Worm (Caenorhabditis elegans) whole organism, L3 larva: ENCODE results near the gene B0495.5.

Source experiments
- ZK546.5 ChIP-seq: sonication (generic microtip); optimal IDR thresholded peaks from 2 replicates; lab custom pipeline; 2017; ENCODE audit warnings: missing biosample characterization, missing genetic modification characterization
- aly-2 ChIP-seq: fragments of 150-350 bp; optimal IDR thresholded peaks from 2 replicates; lab custom pipeline; 2014; ENCODE audit warnings: missing biosample characterization, missing genetic modification characterization
- ama-1 ChIP-seq: fragments of 150-350 bp; optimal IDR thresholded peaks from 2 replicates; lab custom pipeline; 2018
- ceh-16 ChIP-seq: sonication (generic microtip); optimal IDR thresholded peaks from 2 replicates; lab custom pipeline; 2017; ENCODE audit warnings: missing biosample characterization, missing genetic modification characterization
- ceh-82 ChIP-seq: fragments of 150-350 bp; optimal IDR thresholded peaks from 2 replicates; lab custom pipeline; 2014; ENCODE audit warnings: missing biosample characterization, missing genetic modification characterization
- daf-12 ChIP-seq: fragments of 150-350 bp; optimal IDR thresholded peaks from 2 replicates; lab custom pipeline; 2014; ENCODE audit warnings: missing biosample characterization, missing genetic modification reagents, missing genetic modification characterization
- egl-27 ChIP-seq: sonication (generic microtip); optimal IDR thresholded peaks from 4 replicates; lab custom pipeline; 2017; ENCODE audit warnings: missing biosample characterization, missing genetic modification reagents, missing genetic modification characterization
- egl-5 ChIP-seq: fragments of 150-350 bp; optimal IDR thresholded peaks from 2 replicates; lab custom pipeline; 2017; ENCODE audit warnings: missing biosample characterization, missing genetic modification reagents, missing genetic modification characterization, inconsistent platforms
- elt-1 ChIP-seq: fragments of 150-350 bp; optimal IDR thresholded peaks from 2 replicates; lab custom pipeline; 2014; ENCODE audit warnings: missing biosample characterization, missing genetic modification characterization
- elt-2 ChIP-seq: sonication (generic microtip); optimal IDR thresholded peaks from 2 replicates; lab custom pipeline; 2016; ENCODE audit warnings: missing genetic modification reagents, mild to moderate bottlenecking, missing genetic modification characterization, missing compliant biosample characterization
- eor-1 ChIP-seq, 2 experiments: fragments of 150-350 bp; optimal IDR thresholded peaks; 2 replicates each; lab custom pipeline; 2014 to 2018; ENCODE audit warnings: missing biosample characterization in 2 of 2, missing genetic modification characterization in 2 of 2
- fkh-10 ChIP-seq: sonication (generic microtip); optimal IDR thresholded peaks from 2 replicates; lab custom pipeline; 2017; ENCODE audit warnings: missing biosample characterization, missing genetic modification reagents, missing genetic modification characterization
- hmg-11 ChIP-seq: sonication (generic microtip); optimal IDR thresholded peaks from 2 replicates; lab custom pipeline; 2016; ENCODE audit warnings: missing genetic modification characterization, missing compliant biosample characterization
- lin-39 ChIP-seq: fragments of 150-350 bp; optimal IDR thresholded peaks from 2 replicates; lab custom pipeline; 2018; ENCODE audit warnings: missing biosample characterization, missing genetic modification reagents, missing genetic modification characterization
- mdl-1 ChIP-seq: fragments of 150-350 bp; optimal IDR thresholded peaks from 2 replicates; lab custom pipeline; 2014; ENCODE audit warnings: missing biosample characterization, missing genetic modification characterization
- mml-1 ChIP-seq: fragments of 150-350 bp; sonication (generic microtip); optimal IDR thresholded peaks from 3 replicates; lab custom pipeline; 2014; ENCODE audit warnings: missing biosample characterization, missing genetic modification characterization
- nfya-1 ChIP-seq: sonication (generic microtip); optimal IDR thresholded peaks from 2 replicates; lab custom pipeline; 2017; ENCODE audit warnings: missing genetic modification characterization, mild to moderate bottlenecking, missing compliant biosample characterization, antibody characterized with exemption, moderate library complexity; ENCODE audit not compliant: insufficient read depth
- nhr-11 ChIP-seq: fragments of 150-350 bp; optimal IDR thresholded peaks from 2 replicates; lab custom pipeline; 2014; ENCODE audit warnings: missing biosample characterization, missing genetic modification characterization
- nhr-23 ChIP-seq: fragments of 150-350 bp; optimal IDR thresholded peaks from 2 replicates; lab custom pipeline; 2014; ENCODE audit warnings: missing biosample characterization, missing genetic modification reagents, missing genetic modification characterization
- nhr-237 ChIP-seq: fragments of 150-350 bp; optimal IDR thresholded peaks from 2 replicates; lab custom pipeline; 2014; ENCODE audit warnings: missing biosample characterization, missing genetic modification characterization
- nhr-25 ChIP-seq: sonication (generic microtip); optimal IDR thresholded peaks from 2 replicates; lab custom pipeline; 2017; ENCODE audit warnings: missing biosample characterization, missing genetic modification characterization
- nhr-43 ChIP-seq: sonication (generic microtip); optimal IDR thresholded peaks from 2 replicates; lab custom pipeline; 2016; ENCODE audit warnings: mild to moderate bottlenecking, missing genetic modification characterization, missing compliant biosample characterization; ENCODE audit not compliant: poor library complexity, severe bottlenecking
- nhr-67 ChIP-seq: fragments of 150-350 bp; optimal IDR thresholded peaks from 2 replicates; lab custom pipeline; 2014; ENCODE audit warnings: missing biosample characterization, missing genetic modification characterization
- nhr-76 ChIP-seq: fragments of 150-350 bp; sonication (generic microtip); optimal IDR thresholded peaks from 5 replicates; lab custom pipeline; 2014; ENCODE audit warnings: missing biosample characterization, missing genetic modification characterization
- pha-4 ChIP-seq: fragments of 150-350 bp; optimal IDR thresholded peaks from 2 replicates; lab custom pipeline; 2014; ENCODE audit warnings: missing biosample characterization, missing genetic modification reagents, missing genetic modification characterization
- pqm-1 ChIP-seq: fragments of 150-350 bp; optimal IDR thresholded peaks from 2 replicates; lab custom pipeline; 2017; ENCODE audit warnings: missing biosample characterization, missing genetic modification characterization, inconsistent platforms
- skn-1 ChIP-seq: fragments of 150-350 bp; optimal IDR thresholded peaks from 2 replicates; lab custom pipeline; 2014; ENCODE audit warnings: missing biosample characterization, missing genetic modification characterization
- unc-39 ChIP-seq: sonication (generic microtip); optimal IDR thresholded peaks from 4 replicates; lab custom pipeline; 2017; ENCODE audit warnings: missing biosample characterization, missing genetic modification characterization
- unc-62 ChIP-seq: fragments of 150-350 bp; sonication (generic microtip); optimal IDR thresholded peaks from 4 replicates; lab custom pipeline; 2014; ENCODE audit warnings: missing biosample characterization, missing genetic modification reagents, missing genetic modification characterization
- zag-1 ChIP-seq: fragments of 150-350 bp; optimal IDR thresholded peaks from 2 replicates; lab custom pipeline; 2014; ENCODE audit warnings: missing biosample characterization, missing genetic modification characterization
- ztf-11 ChIP-seq: fragments of 150-350 bp; optimal IDR thresholded peaks from 2 replicates; lab custom pipeline; 2014; ENCODE audit warnings: missing biosample characterization, missing genetic modification characterization

Gene B0495.5

ce11 chrII:7682488-7682887 is 15.8 kb downstream of the B0495.5 start:
- no peak for TF ChIP-seq ceh-16 (tag; lab: Kevin White, UChicago)
- no peak for TF ChIP-seq eor-1 (tag; optimal IDR thresholded peaks at IDR 0.05; lab: Kevin White, UChicago)
- TF ChIP-seq pqm-1 (tag; lab: Kevin White, UChicago): no peak
- TF ChIP-seq elt-2 (tag; lab: Kevin White, UChicago): no peak
- no peak for TF ChIP-seq ztf-11 (tag; lab: Kevin White, UChicago)
- no peak for TF ChIP-seq nhr-76 (tag; lab: Kevin White, UChicago)
- TF ChIP-seq elt-1 (tag; lab: Kevin White, UChicago): no peak
- TF ChIP-seq nhr-237: no peak
- no peak for TF ChIP-seq egl-27 (tag; lab: Kevin White, UChicago)
- no peak for TF ChIP-seq fkh-10
- no peak for TF ChIP-seq ZK546.5
- TF ChIP-seq unc-39: no peak
- TF ChIP-seq skn-1 (tag; lab: Kevin White, UChicago): no peak
- no peak for TF ChIP-seq mml-1 (tag; lab: Kevin White, UChicago)
- no peak for TF ChIP-seq ceh-82 (tag; lab: Kevin White, UChicago)
- TF ChIP-seq daf-12: no peak
- no peak for TF ChIP-seq nfya-1 (tag; lab: Kevin White, UChicago)
- no peak for TF ChIP-seq pha-4
- TF ChIP-seq zag-1 (tag; lab: Kevin White, UChicago): no peak

- TF ChIP-seq nhr-67 (tag; lab: Kevin White, UChicago) (no peak), skn-1 (tag; lab: Kevin White, UChicago) (no peak), ZK546.5 (no peak), unc-62 (GFP tag; lab: Kevin White, UChicago) (no peak), nhr-237 (no peak), ama-1 (lab: Kevin White, UChicago) (no peak), nhr-43 (no peak), nhr-25 (no peak), eor-1 (tag; optimal IDR thresholded peaks at IDR 0.05; lab: Kevin White, UChicago) (no peak), mdl-1 (tag; lab: Kevin White, UChicago) (no peak), nhr-23 (no peak)
These were observed 16.4 kb downstream of the B0495.5 start, which contains the start of gene lin-26 for ce11 chrII:7681898-7682297. Gene lin-26, plus strand, starts transcription at chrII:7682198.

ce11 chrII:7679499-7680012 is 18.8 kb downstream of the B0495.5 start:
- TF ChIP-seq nhr-23 (no peak), nhr-25 (peak; percentile 81), unc-62 (GFP tag; lab: Kevin White, UChicago) (no peak), ZK546.5 (no peak), egl-5 (no peak), ceh-82 (tag; lab: Kevin White, UChicago) (no peak), nfya-1 (tag; lab: Kevin White, UChicago) (peak; percentile 4), lin-39 (no peak), mdl-1 (tag; lab: Kevin White, UChicago) (no peak), mml-1 (tag; lab: Kevin White, UChicago) (no peak), elt-2 (tag; lab: Kevin White, UChicago) (no peak), hmg-11 (tag; lab: Kevin White, UChicago) (no peak)
- TF ChIP-seq, all 47 proteins: peak for 2

ce11 chrII:7678512-7678911 is 19.8 kb downstream of the B0495.5 start:
- TF ChIP-seq skn-1 (tag; lab: Kevin White, UChicago): no peak
- TF ChIP-seq nhr-25: peak; percentile 60

ce11 chrII:7676307-7676905 is 21.9 kb downstream of the B0495.5 start:
- TF ChIP-seq nhr-23 (peak; percentile 38), nhr-11 (tag; lab: Kevin White, UChicago) (no peak), nhr-43 (peak; percentile 47)

ce11 chrII:7675752-7676151 is 22.6 kb downstream of the B0495.5 start:
- TF ChIP-seq aly-2: no peak
